Worm (Caenorhabditis elegans) whole organism, early embryonic: ENCODE results near the gene R53.4.
"Not testable (repeated sequence)": the region's sequence is repeated elsewhere in the genome, so short reads cannot be mapped to it uniquely, and the experiment has no call there.

Experiments used
- B0310.2 ChIP-seq: sonication (generic microtip); optimal IDR thresholded peaks from 2 replicates; lab custom pipeline; 2016; ENCODE audit warnings: mild to moderate bottlenecking, missing genetic modification characterization, missing compliant biosample characterization
- F13C5.2 ChIP-seq: sonication (generic microtip); optimal IDR thresholded peaks from 2 replicates; lab custom pipeline; 2017; ENCODE audit warnings: mild to moderate bottlenecking, missing genetic modification characterization, inconsistent platforms, missing compliant biosample characterization
- aly-1 ChIP-seq: sonication (generic microtip); optimal IDR thresholded peaks from 2 replicates; lab custom pipeline; 2016; ENCODE audit warnings: missing genetic modification characterization, missing compliant biosample characterization
- ama-1 ChIP-seq: fragments of 150-350 bp; optimal IDR thresholded peaks from 2 replicates; lab custom pipeline; 2014
- ceh-13 ChIP-seq: fragments of 200-800 bp; sonication (Bioruptor generic); optimal IDR thresholded peaks from 2 replicates; lab custom pipeline; 2018; ENCODE audit warnings: mild to moderate bottlenecking, missing genetic modification characterization, missing compliant biosample characterization
- ceh-36 ChIP-seq: sonication (generic microtip); optimal IDR thresholded peaks from 2 replicates; lab custom pipeline; 2016; ENCODE audit warnings: missing genetic modification characterization, inconsistent platforms, missing compliant biosample characterization
- ets-7 ChIP-seq: sonication (generic microtip); optimal IDR thresholded peaks from 2 replicates; lab custom pipeline; 2016; ENCODE audit warnings: missing genotype, missing genetic modification characterization, missing compliant biosample characterization
- flt-1 ChIP-seq: fragments of 200-800 bp; sonication (Bioruptor generic); IDR thresholded peaks from 2 replicates; pipeline ENCODE4 v1.3.6; 2022; ENCODE audit warnings: missing genetic modification characterization, missing compliant biosample characterization
- hmbx-1 ChIP-seq: sonication (generic microtip); optimal IDR thresholded peaks from 2 replicates; lab custom pipeline; 2016; ENCODE audit warnings: mild to moderate bottlenecking, missing genetic modification characterization, missing compliant biosample characterization
- hmg-4 ChIP-seq: fragments of 200-800 bp; sonication (Bioruptor generic); optimal IDR thresholded peaks from 2 replicates; lab custom pipeline; 2018; ENCODE audit warnings: mild to moderate bottlenecking, missing genetic modification characterization, missing compliant biosample characterization
- hnd-1 ChIP-seq: sonication (generic microtip); optimal IDR thresholded peaks from 2 replicates; lab custom pipeline; 2016; ENCODE audit warnings: missing genetic modification characterization, missing compliant biosample characterization
- pes-1 ChIP-seq: fragments of 200-800 bp; sonication (Bioruptor generic); IDR thresholded peaks from 2 replicates; pipeline ENCODE4 v1.3.6; 2022; ENCODE audit warnings: missing genetic modification reagents, missing genetic modification characterization, missing compliant biosample characterization
- scrt-1 ChIP-seq: fragments of 200-800 bp; sonication (Bioruptor generic); IDR thresholded peaks from 2 replicates; pipeline ENCODE4 v1.3.6; 2022; ENCODE audit warnings: missing genetic modification characterization, missing compliant biosample characterization
- sea-1 ChIP-seq: fragments of 200-800 bp; sonication (Bioruptor generic); conservative IDR thresholded peaks from 2 replicates; pipeline ENCODE4 v1.3.6; 2022; ENCODE audit warnings: missing genetic modification characterization, missing compliant biosample characterization
- tbx-11 ChIP-seq: fragments of 200-800 bp; sonication (Bioruptor generic); IDR thresholded peaks from 2 replicates; pipeline ENCODE4 v1.3.6; 2022; ENCODE audit warnings: missing genetic modification characterization, missing compliant biosample characterization
- tbx-37 ChIP-seq: fragments of 200-800 bp; sonication (Bioruptor generic); conservative IDR thresholded peaks from 2 replicates; pipeline ENCODE4 v1.3.6; 2022; ENCODE audit warnings: missing genetic modification reagents, missing genetic modification characterization, missing compliant biosample characterization
- tra-4 ChIP-seq: sonication (generic microtip); optimal IDR thresholded peaks from 2 replicates; lab custom pipeline; 2017; ENCODE audit warnings: missing genetic modification characterization, missing compliant biosample characterization

Gene R53.4

DNA sequence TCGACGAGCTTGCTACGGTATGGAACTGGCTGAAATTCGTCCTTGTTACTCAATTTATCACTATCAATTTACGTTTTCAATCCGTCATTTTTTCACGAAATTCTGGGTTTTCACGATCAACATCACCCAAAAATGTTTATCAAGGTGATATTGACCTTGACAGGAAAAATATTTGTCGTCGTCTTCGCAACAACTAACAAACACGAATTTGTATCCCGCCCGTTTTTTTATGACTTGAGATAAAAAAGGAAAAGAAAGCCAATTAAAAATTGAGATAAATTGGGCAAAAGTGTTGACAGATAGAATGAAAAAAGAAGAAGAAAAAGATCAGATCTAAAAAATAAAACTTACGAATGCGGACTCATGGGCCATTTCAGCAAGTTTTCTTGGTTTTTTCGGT, 43.1 kb upstream of the R53.4 start:
- no peak for TF ChIP-seq tbx-37
- no peak for TF ChIP-seq hnd-1 (tag; lab: Kevin White, UChicago)
- no peak for TF ChIP-seq flt-1 (GFP tag; lab: Robert Waterston, UW)
- TF ChIP-seq ama-1 (lab: Kevin White, UChicago) = no peak
- no peak for TF ChIP-seq aly-1 (tag; lab: Kevin White, UChicago)
- no peak for TF ChIP-seq ceh-36
- TF ChIP-seq sea-1 (GFP tag; lab: Robert Waterston, UW) = no peak
- no peak for TF ChIP-seq tra-4 (tag; lab: Kevin White, UChicago)
- no peak for TF ChIP-seq ceh-13 (GFP tag; lab: Kevin White, UChicago)
- no peak for TF ChIP-seq B0310.2 (tag; lab: Kevin White, UChicago)
- no peak for TF ChIP-seq ets-7

DNA sequence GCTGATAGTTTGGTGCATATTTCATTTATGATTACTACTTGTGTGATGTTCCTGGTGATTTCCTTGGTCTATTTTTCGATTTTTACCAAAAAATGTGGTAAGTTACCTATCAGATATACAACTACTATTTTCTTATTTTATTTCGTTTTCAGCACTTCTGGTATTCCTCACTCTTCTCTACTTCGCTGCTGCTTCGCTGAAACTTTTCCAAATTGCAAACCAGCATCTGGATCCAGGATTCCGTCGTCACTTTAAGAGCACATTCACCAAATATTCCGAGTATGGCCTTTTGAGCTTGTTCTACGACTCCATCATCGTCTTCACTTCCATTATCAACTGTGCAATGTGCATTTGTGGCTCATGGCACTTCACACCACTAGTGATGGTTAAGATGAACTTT, 40.7 kb upstream of the R53.4 start:
- TF ChIP-seq pes-1 = no peak
- no peak for TF ChIP-seq tra-4 (tag; lab: Kevin White, UChicago)
- TF ChIP-seq tbx-37 = no peak
- no peak for TF ChIP-seq B0310.2 (tag; lab: Kevin White, UChicago)
- TF ChIP-seq ceh-13 (GFP tag; lab: Kevin White, UChicago) = no peak
- TF ChIP-seq F13C5.2 = no peak
- TF ChIP-seq ama-1 (lab: Kevin White, UChicago) = no peak
- TF ChIP-seq hmg-4 = no peak
- no peak for TF ChIP-seq flt-1 (GFP tag; lab: Robert Waterston, UW)
- TF ChIP-seq aly-1 (tag; lab: Kevin White, UChicago) = no peak

DNA sequence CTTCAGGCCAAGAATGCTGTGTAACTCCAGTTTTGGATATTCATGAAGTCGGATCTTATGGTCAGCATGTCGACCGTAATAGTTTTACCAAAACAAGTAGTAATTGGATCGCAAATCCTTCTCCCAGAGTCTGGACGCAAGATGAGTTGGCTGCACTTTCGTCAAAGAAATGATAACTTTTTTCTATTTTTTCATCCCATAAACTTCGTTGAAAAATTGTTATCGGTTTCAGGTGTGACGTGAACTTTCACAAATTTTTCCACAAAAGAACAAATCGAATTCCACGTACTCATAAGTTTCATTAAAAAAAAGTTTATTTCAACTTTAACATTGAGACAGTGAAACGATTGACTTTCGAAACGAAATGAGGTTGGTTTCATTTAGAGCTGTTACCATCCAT, 40.1 kb upstream of the R53.4 start, which contains the start of gene ZK892.5:
Gene ZK892.5 (plus strand): TSS at position 301 of the 400 bp plus-strand sequence.
- TF ChIP-seq scrt-1 (GFP tag; lab: Robert Waterston, UW) (no peak), aly-1 (tag; lab: Kevin White, UChicago) (no peak), tra-4 (tag; lab: Kevin White, UChicago) (no peak), hmbx-1 (tag; lab: Kevin White, UChicago) (no peak), tbx-37 (no peak), ama-1 (lab: Kevin White, UChicago) (no peak), pes-1 (no peak), hnd-1 (tag; lab: Kevin White, UChicago) (no peak), flt-1 (GFP tag; lab: Robert Waterston, UW) (no peak)

DNA sequence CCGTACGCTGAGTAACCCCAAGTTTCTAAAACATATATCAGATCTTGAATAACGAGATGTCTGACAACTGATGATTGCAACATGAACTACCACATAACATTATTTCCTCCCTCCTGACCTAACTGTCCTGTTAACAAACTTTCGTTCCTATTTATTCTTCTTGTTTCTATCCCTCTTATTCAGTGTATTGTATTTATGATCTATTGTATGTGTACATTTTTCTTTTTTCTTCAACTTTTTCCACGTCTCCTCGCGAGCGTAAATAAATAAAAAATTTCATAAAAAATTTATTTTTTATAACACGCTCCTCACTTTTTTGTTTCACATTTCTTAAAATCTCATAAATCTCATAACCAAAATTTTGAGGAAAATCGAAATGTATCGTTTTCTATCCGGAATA, 38.4 kb upstream of the R53.4 start, which contains the start of gene ZK892.4:
Gene ZK892.4 (plus strand): TSS at position 301 of the 400 bp plus-strand sequence.
- TF ChIP-seq scrt-1 (GFP tag; lab: Robert Waterston, UW); ets-7; tbx-37: not testable (repeated sequence)

DNA sequence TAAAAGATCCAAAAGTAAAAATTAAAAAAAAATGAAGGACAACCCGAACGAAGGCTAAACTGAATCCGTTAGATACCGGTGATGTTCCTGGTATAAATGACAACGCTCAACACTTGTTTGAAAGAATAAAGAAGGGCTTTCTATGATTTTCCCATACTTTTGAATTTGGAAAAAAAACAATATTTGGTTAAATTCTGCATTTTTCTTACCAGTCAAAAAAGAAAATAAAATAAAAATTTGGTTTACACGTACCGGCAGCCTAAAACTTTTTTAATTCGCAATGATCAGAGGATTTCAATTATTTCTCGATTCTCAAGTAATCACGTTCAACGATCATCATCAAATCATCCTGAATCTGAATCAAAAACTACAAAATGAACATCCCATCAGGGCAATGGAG, 33.7 kb upstream of the R53.4 start, which contains the start of gene ZK892.3:
Gene ZK892.3 (plus strand): TSS at position 301 of the 400 bp plus-strand sequence.
- no peak for TF ChIP-seq tbx-11 (GFP tag; lab: Robert Waterston, UW)
- TF ChIP-seq aly-1 (tag; lab: Kevin White, UChicago) = no peak
- TF ChIP-seq ets-7 = no peak
- no peak for TF ChIP-seq hnd-1 (tag; lab: Kevin White, UChicago)
- no peak for TF ChIP-seq tra-4 (tag; lab: Kevin White, UChicago)
- TF ChIP-seq pes-1 = no peak
- TF ChIP-seq tbx-37 = no peak
- no peak for TF ChIP-seq F13C5.2
- no peak for TF ChIP-seq sea-1 (GFP tag; lab: Robert Waterston, UW)
- TF ChIP-seq B0310.2 (tag; lab: Kevin White, UChicago) = no peak
- TF ChIP-seq hmg-4 = no peak
- TF ChIP-seq scrt-1 (GFP tag; lab: Robert Waterston, UW) = no peak
- no peak for TF ChIP-seq ceh-13 (GFP tag; lab: Kevin White, UChicago)

ce11 chrII:10001065-10001464, 33.2 kb upstream of the R53.4 start, which contains the start of gene nlt-1:
nlt-1 (minus strand) TSS chrII:10001142.
- no peak for TF ChIP-seq scrt-1 (GFP tag; lab: Robert Waterston, UW)
- no peak for TF ChIP-seq ceh-13 (GFP tag; lab: Kevin White, UChicago)
- TF ChIP-seq tra-4 (tag; lab: Kevin White, UChicago) = no peak
- no peak for TF ChIP-seq B0310.2 (tag; lab: Kevin White, UChicago)

ce11 chrII:9994679-9995078, 26.8 kb upstream of the R53.4 start:
- no peak for TF ChIP-seq scrt-1 (GFP tag; lab: Robert Waterston, UW)
- no peak for TF ChIP-seq hmbx-1 (tag; lab: Kevin White, UChicago)
- no peak for TF ChIP-seq ama-1 (lab: Kevin White, UChicago)
- TF ChIP-seq ets-7 = no peak
- TF ChIP-seq F13C5.2 = no peak

DNA sequence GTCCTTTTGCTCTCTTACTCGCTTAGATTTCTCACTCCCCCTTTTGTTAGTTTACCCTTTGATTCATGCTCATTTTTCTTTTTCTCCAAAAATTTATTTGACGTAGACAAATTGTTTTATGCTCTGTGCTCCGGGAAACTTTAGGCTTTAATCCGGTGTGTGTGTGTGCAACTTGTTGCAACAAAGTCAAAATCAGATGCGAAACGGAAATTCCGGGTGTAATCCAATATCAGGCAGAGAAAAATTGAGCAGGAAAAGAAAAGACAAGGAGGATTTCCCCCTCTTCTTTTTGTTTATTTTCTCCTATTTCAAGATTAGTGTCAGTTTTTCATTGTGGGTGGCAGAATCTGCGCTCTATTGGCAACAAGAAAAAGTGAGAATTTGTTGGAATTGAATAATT, 24.6 kb upstream of the R53.4 start:
- no peak for TF ChIP-seq B0310.2 (tag; lab: Kevin White, UChicago)
- no peak for TF ChIP-seq tbx-11 (GFP tag; lab: Robert Waterston, UW)
- no peak for TF ChIP-seq pes-1
- TF ChIP-seq hmg-4 = no peak
- no peak for TF ChIP-seq flt-1 (GFP tag; lab: Robert Waterston, UW)
- TF ChIP-seq ama-1 (lab: Kevin White, UChicago) = no peak
- TF ChIP-seq hmbx-1 (tag; lab: Kevin White, UChicago) = no peak
- TF ChIP-seq ets-7 = no peak
- no peak for TF ChIP-seq tbx-37
- no peak for TF ChIP-seq sea-1 (GFP tag; lab: Robert Waterston, UW)
- no peak for TF ChIP-seq F13C5.2

DNA sequence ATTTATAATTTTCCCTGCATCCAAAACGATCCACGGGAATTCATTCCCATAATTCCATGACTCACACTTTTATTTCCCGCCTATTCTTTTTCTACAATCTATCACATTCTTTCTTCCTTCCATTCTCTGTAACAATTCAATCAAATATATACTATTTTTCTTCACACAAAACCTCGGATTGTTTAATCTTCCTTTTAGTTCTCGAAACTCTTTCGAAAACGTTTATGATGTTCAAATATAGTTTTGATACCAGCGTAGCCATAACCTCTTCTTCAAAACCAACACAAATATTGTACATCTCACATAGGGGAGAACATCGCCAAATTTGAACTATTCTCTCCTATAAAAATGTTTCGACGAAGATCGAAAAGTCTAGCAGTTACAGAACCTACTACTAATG, 23.0 kb upstream of the R53.4 start, which contains the start of gene lec-3:
Gene lec-3 (plus strand): TSS at position 301 of the 400 bp plus-strand sequence.
- TF ChIP-seq tbx-37 = no peak
- TF ChIP-seq pes-1 = no peak
- TF ChIP-seq F13C5.2 = no peak
- TF ChIP-seq scrt-1 (GFP tag; lab: Robert Waterston, UW) = no peak
- no peak for TF ChIP-seq ets-7
- no peak for TF ChIP-seq aly-1 (tag; lab: Kevin White, UChicago)
- no peak for TF ChIP-seq hmbx-1 (tag; lab: Kevin White, UChicago)
- TF ChIP-seq sea-1 (GFP tag; lab: Robert Waterston, UW) = no peak
- TF ChIP-seq B0310.2 (tag; lab: Kevin White, UChicago) = no peak
- TF ChIP-seq ama-1 (lab: Kevin White, UChicago) = no peak
- TF ChIP-seq ceh-36 = no peak
- no peak for TF ChIP-seq hmg-4
